Worm (Caenorhabditis elegans) whole organism, L1 larva: ENCODE measurements around the gene aagr-4.

Experiments used
- C04F5.9 ChIP-seq: sonication (generic microtip); optimal IDR thresholded peaks from 2 replicates; lab custom pipeline; 2016; ENCODE audit warnings: missing genetic modification characterization, missing compliant biosample characterization
- C16A3.4 ChIP-seq: fragments of 150-350 bp; optimal IDR thresholded peaks from 2 replicates; lab custom pipeline; 2014; ENCODE audit warnings: missing biosample characterization, missing genetic modification characterization
- aha-1 ChIP-seq: fragments of 150-350 bp; optimal IDR thresholded peaks from 2 replicates; lab custom pipeline; 2014; ENCODE audit warnings: missing biosample characterization, missing genetic modification characterization
- aly-2 ChIP-seq: fragments of 150-350 bp; optimal IDR thresholded peaks from 2 replicates; lab custom pipeline; 2014; ENCODE audit warnings: missing biosample characterization, missing genetic modification characterization
- blmp-1 ChIP-seq: fragments of 150-350 bp; optimal IDR thresholded peaks from 2 replicates; lab custom pipeline; 2014; ENCODE audit warnings: missing biosample characterization, missing genetic modification characterization
- ceh-8 ChIP-seq: fragments of 200-800 bp; sonication (Bioruptor generic); optimal IDR thresholded peaks from 2 replicates; lab custom pipeline; 2018; ENCODE audit warnings: mild to moderate bottlenecking, missing genetic modification characterization, moderate library complexity, missing compliant biosample characterization
- ces-1 ChIP-seq: fragments of 150-350 bp; optimal IDR thresholded peaks from 2 replicates; lab custom pipeline; 2014; ENCODE audit warnings: missing biosample characterization, missing genetic modification reagents, missing genetic modification characterization
- dpl-1 ChIP-seq, 3 experiments: fragments of 150-350 bp in 2 of 3; sonication (generic microtip) in 1 of 3; optimal IDR thresholded peaks; 2 replicates each; lab custom pipeline; 2014 to 2017; ENCODE audit warnings: missing biosample characterization in 3 of 3, missing genetic modification characterization in 3 of 3, missing genetic modification reagents in 3 of 3
- efl-1 ChIP-seq, 4 experiments: fragments of 150-350 bp; optimal IDR thresholded peaks in 3 of 4; peaks in 1 of 4; 1 replicate in 1 of 4; 2 replicates in 3 of 4; lab custom pipeline; 2014; ENCODE audit warnings: missing biosample characterization in 2 of 4, missing genetic modification characterization in 2 of 4, missing genetic modification reagents in 2 of 4
- ets-5 ChIP-seq: fragments of 200-800 bp; sonication (Bioruptor generic); IDR thresholded peaks from 2 replicates; pipeline ENCODE4 v1.3.6; 2022; ENCODE audit warnings: missing genetic modification characterization, missing compliant biosample characterization
- grh-1 ChIP-seq: fragments of 200-800 bp; sonication (Bioruptor generic); IDR thresholded peaks from 2 replicates; pipeline ENCODE4 v1.3.6; 2022; ENCODE audit warnings: missing genetic modification reagents, missing genetic modification characterization, missing compliant biosample characterization
- hlh-17 ChIP-seq: fragments of 200-800 bp; sonication (Bioruptor generic); optimal IDR thresholded peaks from 2 replicates; lab custom pipeline; 2018; ENCODE audit warnings: missing genetic modification characterization, mild to moderate bottlenecking, missing compliant biosample characterization, moderate library complexity, borderline replicate concordance
- hpl-2 ChIP-seq: fragments of 150-350 bp; optimal IDR thresholded peaks from 2 replicates; lab custom pipeline; 2014; ENCODE audit warnings: missing biosample characterization, missing genetic modification reagents, missing genetic modification characterization
- jun-1 ChIP-seq: fragments of 150-350 bp; optimal IDR thresholded peaks from 2 replicates; lab custom pipeline; 2014; ENCODE audit warnings: missing biosample characterization, missing genetic modification reagents, missing genetic modification characterization
- lin-14 ChIP-seq: fragments of 200-800 bp; sonication (Bioruptor generic); optimal IDR thresholded peaks from 2 replicates; lab custom pipeline; 2018; ENCODE audit warnings: mild to moderate bottlenecking, missing genetic modification characterization, moderate library complexity, missing compliant biosample characterization
- lin-15B ChIP-seq: fragments of 150-350 bp; sonication (generic microtip); optimal IDR thresholded peaks from 3 replicates; lab custom pipeline; 2014; ENCODE audit warnings: missing biosample characterization, missing genetic modification characterization
- lin-35 ChIP-seq, 2 experiments: fragments of 150-350 bp; optimal IDR thresholded peaks; 2 replicates each; lab custom pipeline; 2014; ENCODE audit warnings: missing biosample characterization in 2 of 2, missing genetic modification characterization in 2 of 2, missing genetic modification reagents in 2 of 2
- lin-39 ChIP-seq: fragments of 150-350 bp; optimal IDR thresholded peaks from 2 replicates; lab custom pipeline; 2014; ENCODE audit warnings: missing biosample characterization, missing genetic modification reagents, missing genetic modification characterization
- lir-3 ChIP-seq: sonication (generic microtip); optimal IDR thresholded peaks from 2 replicates; lab custom pipeline; 2016; ENCODE audit warnings: mild to moderate bottlenecking, missing genetic modification characterization, moderate library complexity, missing compliant biosample characterization; ENCODE audit not compliant: poor library complexity
- mab-9 ChIP-seq: fragments of 200-800 bp; sonication (Bioruptor generic); IDR thresholded peaks from 2 replicates; pipeline ENCODE4 v1.3.6; 2022; ENCODE audit warnings: missing genetic modification reagents, missing genetic modification characterization, missing compliant biosample characterization
- mdl-1 ChIP-seq, 2 experiments: fragments of 150-350 bp; optimal IDR thresholded peaks; 2 replicates each; lab custom pipeline; 2014 to 2017; ENCODE audit warnings: missing biosample characterization in 2 of 2, missing genetic modification characterization in 2 of 2, inconsistent platforms in 1 of 2
- mep-1 ChIP-seq: fragments of 150-350 bp; optimal IDR thresholded peaks from 2 replicates; lab custom pipeline; 2014; ENCODE audit warnings: missing biosample characterization, missing genetic modification characterization
- nhr-11 ChIP-seq: fragments of 150-350 bp; optimal IDR thresholded peaks from 2 replicates; lab custom pipeline; 2014; ENCODE audit warnings: missing biosample characterization, missing genetic modification characterization
- nhr-12 ChIP-seq: sonication (generic microtip); optimal IDR thresholded peaks from 2 replicates; lab custom pipeline; 2017; ENCODE audit warnings: missing biosample characterization, missing genetic modification characterization
- nhr-20 ChIP-seq: sonication (generic microtip); optimal IDR thresholded peaks from 2 replicates; lab custom pipeline; 2016; ENCODE audit warnings: mild to moderate bottlenecking, missing genetic modification characterization, missing compliant biosample characterization
- nhr-237 ChIP-seq: fragments of 150-350 bp; optimal IDR thresholded peaks from 2 replicates; lab custom pipeline; 2014; ENCODE audit warnings: missing biosample characterization, missing genetic modification characterization
- nhr-28 ChIP-seq: fragments of 150-350 bp; optimal IDR thresholded peaks from 2 replicates; lab custom pipeline; 2014; ENCODE audit warnings: missing biosample characterization, missing genetic modification characterization
- nhr-71 ChIP-seq: sonication (generic microtip); optimal IDR thresholded peaks from 2 replicates; lab custom pipeline; 2016; ENCODE audit warnings: mild to moderate bottlenecking, missing genetic modification characterization, moderate library complexity, missing compliant biosample characterization
- nhr-76 ChIP-seq: sonication (generic microtip); optimal IDR thresholded peaks from 2 replicates; lab custom pipeline; 2017; ENCODE audit warnings: missing biosample characterization, missing genetic modification characterization
- nhr-77 ChIP-seq: fragments of 150-350 bp; optimal IDR thresholded peaks from 2 replicates; lab custom pipeline; 2014; ENCODE audit warnings: missing biosample characterization, missing genetic modification characterization
- nhr-85 ChIP-seq: sonication (generic microtip); peaks from one replicate; lab custom pipeline; 2016; ENCODE audit warnings: missing genetic modification characterization, inconsistent platforms, missing compliant biosample characterization
- nhr-90 ChIP-seq: sonication (generic microtip); optimal IDR thresholded peaks from 2 replicates; lab custom pipeline; 2016; ENCODE audit warnings: mild to moderate bottlenecking, missing genetic modification characterization, missing compliant biosample characterization; ENCODE audit not compliant: poor library complexity
- pag-3 ChIP-seq: sonication (generic microtip); optimal IDR thresholded peaks from 2 replicates; lab custom pipeline; 2017; ENCODE audit warnings: missing genetic modification characterization, mild to moderate bottlenecking, missing compliant biosample characterization, antibody characterized with exemption, borderline replicate concordance; ENCODE audit not compliant: insufficient read depth
- rnt-1 ChIP-seq: sonication (generic microtip); optimal IDR thresholded peaks from 2 replicates; lab custom pipeline; 2016; ENCODE audit warnings: mild to moderate bottlenecking, missing genetic modification characterization, moderate library complexity, missing compliant biosample characterization
- skn-1 ChIP-seq: fragments of 150-350 bp; optimal IDR thresholded peaks from 2 replicates; lab custom pipeline; 2014; ENCODE audit warnings: missing biosample characterization, missing genetic modification characterization
- snu-23 ChIP-seq: sonication (generic microtip); optimal IDR thresholded peaks from 2 replicates; lab custom pipeline; 2016; ENCODE audit warnings: missing genetic modification characterization, missing compliant biosample characterization
- sptf-1 ChIP-seq: fragments of 150-350 bp; optimal IDR thresholded peaks from 2 replicates; lab custom pipeline; 2014; ENCODE audit warnings: missing biosample characterization, missing genetic modification characterization
- swsn-7 ChIP-seq: sonication (generic microtip); optimal IDR thresholded peaks from 2 replicates; lab custom pipeline; 2016; ENCODE audit warnings: missing genetic modification characterization, missing compliant biosample characterization
- tbx-2 ChIP-seq: sonication (generic microtip); optimal IDR thresholded peaks from 2 replicates; lab custom pipeline; 2016; ENCODE audit warnings: missing genetic modification characterization, missing compliant biosample characterization
- unc-62 ChIP-seq: fragments of 150-350 bp; optimal IDR thresholded peaks from 2 replicates; lab custom pipeline; 2014; ENCODE audit warnings: missing biosample characterization, missing genetic modification reagents, missing genetic modification characterization
- unc-86 ChIP-seq: sonication (generic microtip); optimal IDR thresholded peaks from 2 replicates; lab custom pipeline; 2016; ENCODE audit warnings: missing genetic modification characterization, missing compliant biosample characterization
- vab-15 ChIP-seq: sonication (generic microtip); optimal IDR thresholded peaks from 2 replicates; lab custom pipeline; 2017; ENCODE audit warnings: missing genotype, mild to moderate bottlenecking, missing genetic modification characterization, missing compliant biosample characterization
- ztf-11 ChIP-seq, 2 experiments: sonication (generic microtip); optimal IDR thresholded peaks; 2 replicates each; lab custom pipeline; 2016 to 2017; ENCODE audit warnings: missing genetic modification characterization in 2 of 2, missing biosample characterization in 1 of 2, missing compliant biosample characterization in 1 of 2
- ztf-4 ChIP-seq: fragments of 150-350 bp; optimal IDR thresholded peaks from 2 replicates; lab custom pipeline; 2014; ENCODE audit warnings: missing biosample characterization, missing genetic modification characterization

Gene aagr-4

ce11 chrX:431596-431995, 28.9 kb upstream of the aagr-4 start:
- TF ChIP-seq nhr-28 (tag; lab: Kevin White, UChicago) (no peak), jun-1 (no peak), mab-9 (GFP tag; lab: Robert Waterston, UW) (0 out of 2 replicates have a peak, but pooled peaks have one; percentile 10)

ce11 chrX:433029-433693, 27.3 kb upstream of the aagr-4 start:
- TF ChIP-seq swsn-7 (tag; lab: Kevin White, UChicago) (no peak), efl-1 (optimal IDR thresholded peaks at IDR 0.05; lab: Kevin White, UChicago) (no peak), efl-1 (GFP tag; optimal IDR thresholded peaks at IDR 0.05 in 1 of 2; lab: Kevin White, UChicago) (peak in 1 of 2 experiments; percentile 63), nhr-90 (no peak), C16A3.4 (tag; lab: Kevin White, UChicago) (no peak), ets-5 (GFP tag; lab: Robert Waterston, UW) (no peak), nhr-76 (no peak), mab-9 (GFP tag; lab: Robert Waterston, UW) (no peak), nhr-12 (tag; lab: Kevin White, UChicago) (no peak), jun-1 (no peak), unc-86 (tag; lab: Kevin White, UChicago) (no peak), C04F5.9 (no peak), blmp-1 (peak; percentile 99), pag-3 (tag; lab: Kevin White, UChicago) (no peak), nhr-237 (tag; lab: Kevin White, UChicago) (no peak), dpl-1 (GFP tag; optimal IDR thresholded peaks at IDR 0.05; lab: Kevin White, UChicago) (no peak), ztf-11 (tag; optimal IDR thresholded peaks at IDR 0.05; lab: Kevin White, UChicago) (no peak), lin-14 (GFP tag; lab: Kevin White, UChicago) (peak; percentile 17), lin-15B (no peak), grh-1 (GFP tag; lab: Robert Waterston, UW) (no peak), nhr-20 (peak; percentile 7), ceh-8 (GFP tag; lab: Kevin White, UChicago) (no peak), nhr-11 (tag; lab: Kevin White, UChicago) (no peak), tbx-2 (tag; lab: Kevin White, UChicago) (no peak), nhr-77 (tag; lab: Kevin White, UChicago) (no peak), skn-1 (peak; percentile 12), nhr-85 (tag; lab: Kevin White, UChicago) (peak; percentile 76), nhr-71 (tag; lab: Kevin White, UChicago) (peak; percentile 25), hpl-2 (GFP tag; lab: Kevin White, UChicago) (no peak), aly-2 (no peak), sptf-1 (no peak), lin-39 (tag; lab: Kevin White, UChicago) (no peak), unc-62 (GFP tag; lab: Kevin White, UChicago) (no peak), lin-35 (GFP tag; optimal IDR thresholded peaks at IDR 0.05; lab: Kevin White, UChicago) (peak in 1 of 2 experiments; percentile 17), hlh-17 (GFP tag; lab: Kevin White, UChicago) (no peak), rnt-1 (tag; lab: Kevin White, UChicago) (no peak)

- TF ChIP-seq vab-15 (tag; lab: Kevin White, UChicago) (no peak), lin-35 (GFP tag; optimal IDR thresholded peaks at IDR 0.05; lab: Kevin White, UChicago) (no peak), mdl-1 (tag; optimal IDR thresholded peaks at IDR 0.05; lab: Kevin White, UChicago) (no peak), lir-3 (tag; lab: Kevin White, UChicago) (no peak), aly-2 (no peak), nhr-11 (tag; lab: Kevin White, UChicago) (no peak), aha-1 (tag; lab: Kevin White, UChicago) (no peak), sptf-1 (no peak), mep-1 (no peak), ces-1 (GFP tag; lab: Kevin White, UChicago) (no peak), snu-23 (GFP tag; lab: Kevin White, UChicago) (no peak), ztf-4 (tag; lab: Kevin White, UChicago) (no peak)
Measured at ce11 chrX:433747-434146, 26.7 kb upstream of the aagr-4 start, which contains the start of gene dve-1. Gene dve-1 (minus strand): TSS chrX:433812.
